Fruit fly (Drosophila melanogaster): ENCODE measurements around the gene CG33322.

Gene CG33322

dm6 chr2L:20864764-20865265 lies 48.8 kb upstream of the CG33322 start, which contains the start of gene CG9338 (continued):
- TF ChIP-seq CG8290 (GFP tag; optimal IDR thresholded peaks at IDR 0.05) (peak; percentile 40), CG8290 (tag; optimal IDR thresholded peaks at IDR 0.05) (peak; percentile 14 to 60), Dref (GFP tag; IDR thresholded peaks at IDR 0.05) (no peak), fu2 (GFP tag; optimal IDR thresholded peaks at IDR 0.05) (peak; percentile 67), odd (GFP tag; optimal IDR thresholded peaks at IDR 0.05) (peak; percentile 83), Nf-YA (GFP tag; IDR thresholded peaks at IDR 0.05) (0 out of 2 replicates have a peak, but pooled peaks have one; percentile 40), CG43689 (GFP tag; IDR thresholded peaks at IDR 0.05) (no peak), Fer2 (tag; optimal IDR thresholded peaks at IDR 0.05) (peak; percentile 82), Atf-2 (GFP tag; optimal IDR thresholded peaks at IDR 0.05) (peak; percentile 70), org-1 (GFP tag; optimal IDR thresholded peaks at IDR 0.05) (peak; percentile 82), salm (tag; optimal IDR thresholded peaks at IDR 0.05) (peak; percentile 72), CG12659 (GFP tag; optimal IDR thresholded peaks at IDR 0.05) (peak; percentile 86), CG5245 (GFP tag; optimal IDR thresholded peaks at IDR 0.05) (peak; percentile 48), CG10267 (tag; optimal IDR thresholded peaks at IDR 0.05) (peak; percentile 84), CG31441 (GFP tag; IDR thresholded peaks at IDR 0.05) (peak; percentile 97), pum (GFP tag; optimal IDR thresholded peaks at IDR 0.05) (peak; percentile 81), bab2 (GFP tag; optimal IDR thresholded peaks at IDR 0.05) (peak; percentile 76), abd-A (tag; optimal IDR thresholded peaks at IDR 0.05) (peak; percentile 92), Sry-δ (GFP tag; optimal IDR thresholded peaks at IDR 0.05) (peak; percentile 17), ems (GFP tag; optimal IDR thresholded peaks at IDR 0.05) (peak; percentile 86), Mrtf (GFP tag; IDR thresholded peaks at IDR 0.05) (peak; percentile 62; the same call in 2 of the 3 replicates), CG2120 (GFP tag; optimal IDR thresholded peaks at IDR 0.05) (peak; percentile 89), CG6689 (GFP tag; IDR thresholded peaks at IDR 0.05) (peak; percentile 95), NfI (GFP tag; optimal IDR thresholded peaks at IDR 0.05) (peak; percentile 79), D19B (GFP tag; optimal IDR thresholded peaks at IDR 0.05) (peak; percentile 98), cato (GFP tag; optimal IDR thresholded peaks at IDR 0.05; ENCODE audit: borderline replicate concordance) (peak; percentile 75), Lhr (GFP tag; optimal IDR thresholded peaks at IDR 0.05) (peak; percentile 13), unc-4 (GFP tag; IDR thresholded peaks at IDR 0.05; ENCODE audit: partially characterized antibody) (no peak), CG9215 (GFP tag; IDR thresholded peaks at IDR 0.05) (peak; percentile 93), CG9817 (tag; optimal IDR thresholded peaks at IDR 0.05) (peak; percentile 69), MESR4 (GFP tag; optimal IDR thresholded peaks at IDR 0.05) (no peak), Dll (GFP tag; IDR thresholded peaks at IDR 0.05; ENCODE audit: partially characterized antibody) (no peak), NK7.1 (GFP tag; optimal IDR thresholded peaks at IDR 0.05) (peak; percentile 76), kah (GFP tag; optimal IDR thresholded peaks at IDR 0.05) (peak; percentile 87), CG7987 (GFP tag; optimal IDR thresholded peaks at IDR 0.05) (peak; percentile 84), CG8359 (GFP tag; optimal IDR thresholded peaks at IDR 0.05; ENCODE audit: borderline replicate concordance) (peak; percentile 85), CG12071 (GFP tag; optimal IDR thresholded peaks at IDR 0.05) (peak; percentile 91), lola (GFP tag; optimal IDR thresholded peaks at IDR 0.05) (peak in 1 of 3 experiments; percentile 57), Xrp1 (GFP tag; IDR thresholded peaks at IDR 0.05) (peak; percentile 95), Dfd (GFP tag; optimal IDR thresholded peaks at IDR 0.05) (no peak), CG2202 (tag; optimal IDR thresholded peaks at IDR 0.05) (peak; percentile 70), CG3726 (GFP tag; IDR thresholded peaks at IDR 0.05) (peak; percentile 74; the same call in 1 of the 3 replicates), CG12236 (GFP tag; optimal IDR thresholded peaks at IDR 0.05) (peak; percentile 61), CG7556 (GFP tag; optimal IDR thresholded peaks at IDR 0.05) (peak; percentile 86), CG1602 (GFP tag; optimal IDR thresholded peaks at IDR 0.05) (peak; percentile 64), grau (tag; optimal IDR thresholded peaks at IDR 0.05) (peak; percentile 84), CG16813 (GFP tag; IDR thresholded peaks at IDR 0.05; ENCODE audit: partially characterized antibody) (no peak), ham (GFP tag; IDR thresholded peaks at IDR 0.05) (0 out of 2 replicates have a peak, but pooled peaks have one; percentile 12), btn (GFP tag; optimal IDR thresholded peaks at IDR 0.05) (peak; percentile 21), chm (GFP tag; IDR thresholded peaks at IDR 0.05) (peak; percentile 67)

Measured in whole organism, embryonic.